Worm (Caenorhabditis elegans) whole organism, L4 larva: ENCODE results near the gene mrpl-40.

ENCODE experiments used
- F26F4.8 ChIP-seq: fragments of 200-800 bp; sonication (Bioruptor generic); conservative IDR thresholded peaks from 2 replicates; pipeline ENCODE4 v1.3.6; 2022; ENCODE audit warnings: missing genetic modification characterization, missing compliant biosample characterization
- F44E2.7 ChIP-seq: fragments of 200-800 bp; sonication (Bioruptor generic); IDR thresholded peaks from 2 replicates; pipeline ENCODE4 v2.1.2; 2022; ENCODE audit warnings: missing genetic modification characterization, missing compliant biosample characterization
- F49E8.2 ChIP-seq: sonication (generic microtip); optimal IDR thresholded peaks from 2 replicates; lab custom pipeline; 2016; ENCODE audit warnings: missing compliant biosample characterization, mild to moderate bottlenecking, missing genetic modification characterization, borderline replicate concordance
- R02D3.7 ChIP-seq: fragments of 150-350 bp; sonication (generic microtip); optimal IDR thresholded peaks from 3 replicates; lab custom pipeline; 2014; ENCODE audit warnings: missing biosample characterization, missing genetic modification characterization
- T20F7.1 ChIP-seq: fragments of 200-800 bp; sonication (Bioruptor generic); optimal IDR thresholded peaks from 2 replicates; lab custom pipeline; 2018; ENCODE audit warnings: mild to moderate bottlenecking, missing genetic modification characterization, missing compliant biosample characterization
- Y105C5A.15 ChIP-seq: fragments of 200-800 bp; sonication (Bioruptor generic); IDR thresholded peaks from 2 replicates; pipeline ENCODE4 v1.3.6; 2022; ENCODE audit warnings: missing genetic modification characterization, missing compliant biosample characterization
- Y48G9A.11 ChIP-seq: fragments of 200-800 bp; sonication (Bioruptor generic); IDR thresholded peaks from 2 replicates; pipeline ENCODE4 v1.3.6; 2022; ENCODE audit warnings: missing genetic modification reagents, missing genetic modification characterization, missing compliant biosample characterization
- Y75B8A.6 ChIP-seq: fragments of 200-800 bp; sonication (Bioruptor generic); IDR thresholded peaks from 2 replicates; pipeline ENCODE4 v1.3.6; 2022; ENCODE audit warnings: missing genetic modification reagents, missing genetic modification characterization, missing compliant biosample characterization
- ZK546.5 ChIP-seq, 2 experiments: sonication (generic microtip); optimal IDR thresholded peaks; 2 replicates each; lab custom pipeline; 2017; ENCODE audit warnings: missing biosample characterization in 2 of 2, missing genetic modification characterization in 2 of 2
- aha-1 ChIP-seq: fragments of 150-350 bp; peaks from one replicate; lab custom pipeline; 2014; ENCODE audit warnings: missing biosample characterization, missing genetic modification characterization
- ceh-20 ChIP-seq: fragments of 200-800 bp; sonication (Bioruptor generic); IDR thresholded peaks from 2 replicates; pipeline ENCODE4 v1.3.6; 2022; ENCODE audit warnings: missing genetic modification reagents, missing genetic modification characterization, missing compliant biosample characterization
- ceh-28 ChIP-seq: fragments of 150-350 bp; optimal IDR thresholded peaks from 2 replicates; lab custom pipeline; 2014; ENCODE audit warnings: missing biosample characterization, missing genetic modification reagents, missing genetic modification characterization
- ceh-32 ChIP-seq: sonication (generic microtip); optimal IDR thresholded peaks from 2 replicates; lab custom pipeline; 2016; ENCODE audit warnings: mild to moderate bottlenecking, missing genetic modification characterization, missing compliant biosample characterization; ENCODE audit not compliant: poor library complexity
- ceh-82 ChIP-seq: sonication (generic microtip); optimal IDR thresholded peaks from 2 replicates; lab custom pipeline; 2017; ENCODE audit warnings: missing biosample characterization, missing genetic modification characterization
- ces-1 ChIP-seq: fragments of 150-350 bp; sonication (generic microtip); optimal IDR thresholded peaks from 4 replicates; lab custom pipeline; 2014; ENCODE audit warnings: missing biosample characterization, missing genetic modification reagents, missing genetic modification characterization
- cey-2 ChIP-seq: sonication (generic microtip); optimal IDR thresholded peaks from 3 replicates; lab custom pipeline; 2017; ENCODE audit warnings: missing genetic modification characterization, mild to moderate bottlenecking, missing compliant biosample characterization, antibody characterized with exemption, borderline replicate concordance; ENCODE audit not compliant: insufficient read depth
- daf-16 ChIP-seq, 3 experiments: sonication (generic microtip); optimal IDR thresholded peaks; 2 replicates each; lab custom pipeline; 2016 to 2017; ENCODE audit warnings: missing genetic modification characterization in 3 of 3, missing genetic modification reagents in 3 of 3, mild to moderate bottlenecking in 2 of 3, missing compliant biosample characterization in 2 of 3, missing biosample characterization in 1 of 3, moderate library complexity in 1 of 3
- daf-19 ChIP-seq: fragments of 200-800 bp; sonication (Bioruptor generic); conservative IDR thresholded peaks from 2 replicates; pipeline ENCODE4 v1.3.6; 2022; ENCODE audit warnings: missing genetic modification characterization, missing compliant biosample characterization
- dmd-8 ChIP-seq: fragments of 200-800 bp; sonication (Bioruptor generic); IDR thresholded peaks from 2 replicates; pipeline ENCODE4 v1.3.6; 2022; ENCODE audit warnings: missing genetic modification characterization, missing compliant biosample characterization
- dmd-9 ChIP-seq: fragments of 200-800 bp; sonication (Bioruptor generic); IDR thresholded peaks from 2 replicates; pipeline ENCODE4 v1.3.6; 2022; ENCODE audit warnings: missing genetic modification reagents, missing genetic modification characterization, missing compliant biosample characterization
- dpl-1 ChIP-seq: fragments of 150-350 bp; optimal IDR thresholded peaks from 2 replicates; lab custom pipeline; 2014; ENCODE audit warnings: missing biosample characterization, missing genetic modification reagents, missing genetic modification characterization
- dve-1 ChIP-seq: sonication (generic microtip); optimal IDR thresholded peaks from 2 replicates; lab custom pipeline; 2017; ENCODE audit warnings: antibody characterized with exemption, mild to moderate bottlenecking, missing genetic modification characterization, missing compliant biosample characterization; ENCODE audit not compliant: insufficient read depth
- hif-1 ChIP-seq, 2 experiments: sonication (generic microtip); optimal IDR thresholded peaks; 2 replicates each; lab custom pipeline; 2016 to 2017; ENCODE audit warnings: missing compliant biosample characterization in 2 of 2, missing genetic modification characterization in 2 of 2, missing genetic modification reagents in 2 of 2, missing genotype in 2 of 2, mild to moderate bottlenecking in 1 of 2
- hlh-30 ChIP-seq: sonication (generic microtip); optimal IDR thresholded peaks from 2 replicates; lab custom pipeline; 2017; ENCODE audit warnings: antibody characterized with exemption, mild to moderate bottlenecking, missing genetic modification characterization, missing compliant biosample characterization; ENCODE audit not compliant: insufficient read depth
- hmg-1.1 ChIP-seq: fragments of 200-800 bp; sonication (Bioruptor generic); IDR thresholded peaks from 2 replicates; pipeline ENCODE4 v1.3.6; 2022; ENCODE audit warnings: missing genetic modification reagents, missing genetic modification characterization, missing compliant biosample characterization
- jun-1 ChIP-seq: fragments of 150-350 bp; optimal IDR thresholded peaks from 2 replicates; lab custom pipeline; 2014; ENCODE audit warnings: missing biosample characterization, missing genetic modification reagents, missing genetic modification characterization
- lin-38 ChIP-seq: fragments of 200-800 bp; sonication (Bioruptor generic); IDR thresholded peaks from 2 replicates; pipeline ENCODE4 v1.3.6; 2022; ENCODE audit warnings: missing genetic modification reagents, missing genetic modification characterization, missing compliant biosample characterization
- lsy-2 ChIP-seq, 2 experiments: fragments of 150-350 bp in 1 of 2; sonication (generic microtip) in 1 of 2; optimal IDR thresholded peaks; 2 replicates each; lab custom pipeline; 2014 to 2017; ENCODE audit warnings: missing biosample characterization in 2 of 2, missing genetic modification characterization in 2 of 2
- mdt-29 ChIP-seq: fragments of 200-800 bp; sonication (Bioruptor generic); IDR thresholded peaks from 2 replicates; pipeline ENCODE4 v1.3.6; 2022; ENCODE audit warnings: missing genetic modification reagents, missing genetic modification characterization, missing compliant biosample characterization
- mep-1 ChIP-seq: fragments of 150-350 bp; sonication (generic microtip); optimal IDR thresholded peaks from 3 replicates; lab custom pipeline; 2014; ENCODE audit warnings: missing biosample characterization, missing genetic modification characterization
- mes-2 ChIP-seq: sonication (generic microtip); optimal IDR thresholded peaks from 2 replicates; lab custom pipeline; 2016; ENCODE audit warnings: missing genotype, mild to moderate bottlenecking, missing genetic modification characterization, missing compliant biosample characterization; ENCODE audit not compliant: poor library complexity, severe bottlenecking
- nhr-11 ChIP-seq: fragments of 150-350 bp; optimal IDR thresholded peaks from 2 replicates; lab custom pipeline; 2014; ENCODE audit warnings: missing biosample characterization, missing genetic modification characterization
- nhr-28 ChIP-seq: fragments of 150-350 bp; optimal IDR thresholded peaks from 2 replicates; lab custom pipeline; 2014; ENCODE audit warnings: missing biosample characterization, missing genetic modification characterization
- nhr-41 ChIP-seq: fragments of 200-800 bp; sonication (Bioruptor generic); IDR thresholded peaks from 2 replicates; pipeline ENCODE4 v1.3.6; 2022; ENCODE audit warnings: missing genetic modification reagents, missing genetic modification characterization, missing compliant biosample characterization
- nhr-6 ChIP-seq: fragments of 150-350 bp; optimal IDR thresholded peaks from 2 replicates; lab custom pipeline; 2014; ENCODE audit warnings: missing biosample characterization, missing genetic modification characterization
- nhr-77 ChIP-seq: fragments of 150-350 bp; optimal IDR thresholded peaks from 2 replicates; lab custom pipeline; 2014; ENCODE audit warnings: missing biosample characterization, missing genetic modification characterization
- php-3 ChIP-seq: fragments of 200-800 bp; sonication (Bioruptor generic); IDR thresholded peaks from 2 replicates; pipeline ENCODE4 v1.3.6; 2022; ENCODE audit warnings: missing genetic modification reagents, missing genetic modification characterization, missing compliant biosample characterization
- rbr-2 ChIP-seq: sonication (generic microtip); optimal IDR thresholded peaks from 2 replicates; lab custom pipeline; 2016; ENCODE audit warnings: missing genotype, missing genetic modification characterization, missing compliant biosample characterization
- saeg-2 ChIP-seq: fragments of 200-800 bp; sonication (Bioruptor generic); IDR thresholded peaks from 2 replicates; pipeline ENCODE4 v1.3.6; 2022; ENCODE audit warnings: missing genetic modification reagents, missing genetic modification characterization, missing compliant biosample characterization
- set-16 ChIP-seq: fragments of 200-800 bp; sonication (Bioruptor generic); IDR thresholded peaks from 2 replicates; pipeline ENCODE4 v1.3.6; 2022; ENCODE audit warnings: missing genetic modification reagents, missing genetic modification characterization, missing compliant biosample characterization
- skn-1 ChIP-seq: fragments of 150-350 bp; optimal IDR thresholded peaks from 2 replicates; lab custom pipeline; 2014; ENCODE audit warnings: missing biosample characterization, missing genetic modification characterization
- snpc-1.2 ChIP-seq: fragments of 200-800 bp; sonication (Bioruptor generic); IDR thresholded peaks from 2 replicates; pipeline ENCODE4 v1.3.6; 2022; ENCODE audit warnings: missing genetic modification reagents, missing genetic modification characterization, missing compliant biosample characterization
- spr-1 ChIP-seq: sonication (generic microtip); optimal IDR thresholded peaks from 2 replicates; lab custom pipeline; 2016; ENCODE audit warnings: mild to moderate bottlenecking, missing genetic modification characterization, missing compliant biosample characterization
- tag-97 ChIP-seq: fragments of 200-800 bp; sonication (Bioruptor generic); IDR thresholded peaks from 2 replicates; pipeline ENCODE4 v1.3.6; 2022; ENCODE audit warnings: missing genetic modification characterization, missing compliant biosample characterization
- unc-39 ChIP-seq: sonication (generic microtip); optimal IDR thresholded peaks from 2 replicates; lab custom pipeline; 2017; ENCODE audit warnings: missing biosample characterization, missing genetic modification characterization
- zip-11 ChIP-seq: fragments of 200-800 bp; sonication (Bioruptor generic); IDR thresholded peaks from 2 replicates; pipeline ENCODE4 v1.3.6; 2022; ENCODE audit warnings: missing genetic modification characterization, missing compliant biosample characterization
- zip-2 ChIP-seq: fragments of 150-350 bp; optimal IDR thresholded peaks from 2 replicates; lab custom pipeline; 2014; ENCODE audit warnings: missing biosample characterization, missing genetic modification characterization
- ztf-11 ChIP-seq: fragments of 150-350 bp; optimal IDR thresholded peaks from 2 replicates; lab custom pipeline; 2014; ENCODE audit warnings: missing biosample characterization, missing genetic modification characterization

The mrpl-40 gene

ce11 chrIII:87183-87582 is at the start of gene mrpl-40, which contains the start of gene F54C4.4:
Gene mrpl-40, plus strand, starts transcription at chrIII:87559.
Gene F54C4.4, minus strand, starts transcription at chrIII:87381.
- TF ChIP-seq lin-38 (GFP tag; lab: Robert Waterston, UW) (peak; percentile 30), mes-2 (tag; lab: Kevin White, UChicago) (peak; percentile 72), zip-2 (tag; lab: Kevin White, UChicago) (no peak), F49E8.2 (tag; lab: Kevin White, UChicago) (no peak), rbr-2 (tag; lab: Kevin White, UChicago) (peak; percentile 18), Y105C5A.15 (GFP tag; lab: Robert Waterston, UW) (no peak), ceh-28 (tag; lab: Kevin White, UChicago) (peak; percentile 18), F44E2.7 (GFP tag; lab: Robert Waterston, UW) (no peak), nhr-77 (tag; lab: Kevin White, UChicago) (peak; percentile 20), unc-39 (tag; lab: Kevin White, UChicago) (no peak), nhr-11 (tag; lab: Kevin White, UChicago) (peak; percentile 28), ztf-11 (tag; lab: Kevin White, UChicago) (no peak), saeg-2 (GFP tag; lab: Robert Waterston, UW) (no peak), Y48G9A.11 (GFP tag; lab: Robert Waterston, UW) (peak; percentile 95), daf-19 (no peak), ceh-82 (tag; lab: Kevin White, UChicago) (no peak), hmg-1.1 (GFP tag; lab: Robert Waterston, UW) (peak; percentile 65), dmd-9 (GFP tag; lab: Robert Waterston, UW) (no peak), T20F7.1 (GFP tag; lab: Kevin White, UChicago) (peak; percentile 98), ceh-32 (tag; lab: Kevin White, UChicago) (no peak), nhr-28 (no peak), daf-16 (GFP tag; optimal IDR thresholded peaks at IDR 0.05; lab: Kevin White, UChicago) (no peak), daf-16 (tag; optimal IDR thresholded peaks at IDR 0.05; lab: Kevin White, UChicago) (peak; percentile 18), dmd-8 (no peak), nhr-41 (GFP tag; lab: Robert Waterston, UW) (no peak), skn-1 (no peak), jun-1 (tag; lab: Kevin White, UChicago) (no peak), aha-1 (peak; percentile 89), dpl-1 (peak; percentile 63), tag-97 (GFP tag; lab: Robert Waterston, UW) (no peak), nhr-6 (tag; lab: Kevin White, UChicago) (peak; percentile 83), cey-2 (no peak), mep-1 (tag; lab: Kevin White, UChicago) (peak; percentile 54), ZK546.5 (tag; optimal IDR thresholded peaks at IDR 0.05; lab: Kevin White, UChicago) (no peak), php-3 (no peak), R02D3.7 (tag; lab: Kevin White, UChicago) (peak; percentile 83), ces-1 (GFP tag; lab: Kevin White, UChicago) (no peak), Y75B8A.6 (GFP tag; lab: Robert Waterston, UW) (no peak), dve-1 (peak; percentile 81), spr-1 (tag; lab: Kevin White, UChicago) (no peak), zip-11 (GFP tag; lab: Robert Waterston, UW) (no peak), snpc-1.2 (GFP tag; lab: Robert Waterston, UW) (no peak), mdt-29 (GFP tag; lab: Robert Waterston, UW) (no peak), hif-1 (tag; optimal IDR thresholded peaks at IDR 0.05; lab: Kevin White, UChicago) (no peak), hlh-30 (tag; lab: Kevin White, UChicago) (peak; percentile 63), F26F4.8 (GFP tag; lab: Robert Waterston, UW) (no peak), set-16 (GFP tag; lab: Robert Waterston, UW) (no peak), ceh-20 (GFP tag; lab: Robert Waterston, UW) (no peak), lsy-2 (tag; optimal IDR thresholded peaks at IDR 0.05; lab: Kevin White, UChicago) (peak in 1 of 2 experiments; percentile 85)
